Worm (Caenorhabditis elegans) whole organism, young adult: ENCODE measurements around the gene T24C12.4.

Source experiments
- B0019.2 ChIP-seq: fragments of 200-800 bp; sonication (Bioruptor generic); conservative IDR thresholded peaks from 2 replicates; pipeline ENCODE4 v1.3.6; 2022; ENCODE audit warnings: missing genetic modification reagents, missing genetic modification characterization, missing compliant biosample characterization
- C06A6.2 ChIP-seq: fragments of 200-800 bp; sonication (Bioruptor generic); conservative IDR thresholded peaks from 2 replicates; pipeline ENCODE4 v1.3.6; 2022; ENCODE audit warnings: missing genetic modification characterization, missing compliant biosample characterization
- F10E7.11 ChIP-seq: sonication (generic microtip); optimal IDR thresholded peaks from 2 replicates; lab custom pipeline; 2017; ENCODE audit warnings: mild to moderate bottlenecking, missing genetic modification characterization, moderate library complexity, missing compliant biosample characterization
- F22D6.2 ChIP-seq: sonication (generic microtip); optimal IDR thresholded peaks from 2 replicates; lab custom pipeline; 2016; ENCODE audit warnings: mild to moderate bottlenecking, missing genetic modification characterization, missing compliant biosample characterization
- F23B12.7 ChIP-seq: sonication (generic microtip); optimal IDR thresholded peaks from 2 replicates; lab custom pipeline; 2017; ENCODE audit warnings: missing genetic modification characterization, mild to moderate bottlenecking, missing compliant biosample characterization, antibody characterized with exemption, moderate library complexity; ENCODE audit not compliant: insufficient read depth
- F33H1.4 ChIP-seq: fragments of 200-800 bp; sonication (Bioruptor generic); IDR thresholded peaks from 2 replicates; pipeline ENCODE4 v1.3.6; 2022; ENCODE audit warnings: missing genetic modification reagents, missing genetic modification characterization, missing compliant biosample characterization
- F37B4.10 ChIP-seq: fragments of 200-800 bp; sonication (Bioruptor generic); IDR thresholded peaks from 2 replicates; pipeline ENCODE4 v1.3.6; 2022; ENCODE audit warnings: missing genetic modification characterization, missing compliant biosample characterization
- F39B2.1 ChIP-seq: fragments of 200-800 bp; sonication (Bioruptor generic); IDR thresholded peaks from 2 replicates; pipeline ENCODE4 v1.3.6; 2022; ENCODE audit warnings: missing genetic modification reagents, missing genetic modification characterization, missing compliant biosample characterization
- F49E8.2 ChIP-seq: sonication (generic microtip); optimal IDR thresholded peaks from 3 replicates; lab custom pipeline; 2017; ENCODE audit warnings: missing genetic modification characterization, mild to moderate bottlenecking, missing compliant biosample characterization, antibody characterized with exemption, moderate library complexity; ENCODE audit not compliant: insufficient read depth
- F55B11.4 ChIP-seq: sonication (generic microtip); optimal IDR thresholded peaks from 2 replicates; lab custom pipeline; 2016; ENCODE audit warnings: missing compliant biosample characterization, missing genetic modification characterization, borderline replicate concordance; ENCODE audit not compliant: insufficient read depth
- K12H6.12 ChIP-seq: fragments of 200-800 bp; sonication (Bioruptor generic); optimal IDR thresholded peaks from 2 replicates; lab custom pipeline; 2018; ENCODE audit warnings: mild to moderate bottlenecking, missing genetic modification characterization, missing compliant biosample characterization
- Y56A3A.18 ChIP-seq: fragments of 200-800 bp; sonication (Bioruptor generic); IDR thresholded peaks from 2 replicates; pipeline ENCODE4 v1.3.6; 2022; ENCODE audit warnings: missing genetic modification reagents, missing genetic modification characterization, missing compliant biosample characterization
- ZK185.1 ChIP-seq: sonication (generic microtip); optimal IDR thresholded peaks from 2 replicates; lab custom pipeline; 2016; ENCODE audit warnings: mild to moderate bottlenecking, missing genetic modification characterization, missing compliant biosample characterization; ENCODE audit not compliant: poor library complexity, severe bottlenecking
- akir-1 ChIP-seq: fragments of 200-800 bp; sonication (Bioruptor generic); optimal IDR thresholded peaks from 2 replicates; lab custom pipeline; 2018; ENCODE audit warnings: mild to moderate bottlenecking, missing genetic modification characterization, moderate library complexity, missing compliant biosample characterization
- atf-7 ChIP-seq: sonication (generic microtip); optimal IDR thresholded peaks from 2 replicates; lab custom pipeline; 2017; ENCODE audit warnings: mild to moderate bottlenecking, missing genetic modification characterization, missing compliant biosample characterization
- attf-6 ChIP-seq: fragments of 200-800 bp; sonication (Bioruptor generic); IDR thresholded peaks from 2 replicates; pipeline ENCODE4 v1.3.6; 2022; ENCODE audit warnings: missing genetic modification reagents, missing genetic modification characterization, missing compliant biosample characterization
- cebp-2 ChIP-seq: fragments of 200-800 bp; sonication (Bioruptor generic); IDR thresholded peaks from 2 replicates; pipeline ENCODE4 v1.3.6; 2022; ENCODE audit warnings: missing genetic modification characterization, missing compliant biosample characterization
- ceh-100 ChIP-seq: fragments of 200-800 bp; sonication (Bioruptor generic); IDR thresholded peaks from 2 replicates; pipeline ENCODE4 v1.3.6; 2022; ENCODE audit warnings: missing genetic modification reagents, missing genetic modification characterization, missing compliant biosample characterization
- ceh-40 ChIP-seq: fragments of 200-800 bp; sonication (Bioruptor generic); IDR thresholded peaks from 2 replicates; pipeline ENCODE4 v1.3.6; 2022; ENCODE audit warnings: missing genetic modification characterization, missing compliant biosample characterization
- dpff-1 ChIP-seq: sonication (generic microtip); optimal IDR thresholded peaks from 2 replicates; lab custom pipeline; 2017; ENCODE audit warnings: mild to moderate bottlenecking, missing genetic modification characterization, missing compliant biosample characterization
- dpl-1 ChIP-seq: fragments of 150-350 bp; optimal IDR thresholded peaks from 2 replicates; lab custom pipeline; 2014; ENCODE audit warnings: missing biosample characterization, missing genetic modification reagents, missing genetic modification characterization
- efl-1 ChIP-seq: fragments of 150-350 bp; optimal IDR thresholded peaks from 2 replicates; lab custom pipeline; 2014; ENCODE audit warnings: missing biosample characterization, missing genetic modification reagents, missing genetic modification characterization
- egrh-3 ChIP-seq: fragments of 200-800 bp; sonication (Bioruptor generic); IDR thresholded peaks from 2 replicates; pipeline ENCODE4 v1.3.6; 2022; ENCODE audit warnings: missing genetic modification reagents, missing genetic modification characterization, missing compliant biosample characterization
- him-1 ChIP-seq: sonication (generic microtip); optimal IDR thresholded peaks from 2 replicates; lab custom pipeline; 2016; ENCODE audit warnings: missing genotype, missing genetic modification reagents, missing genetic modification characterization, missing compliant biosample characterization
- hmg-20 ChIP-seq: fragments of 200-800 bp; sonication (Bioruptor generic); IDR thresholded peaks from 2 replicates; pipeline ENCODE4 v1.3.6; 2022; ENCODE audit warnings: missing genetic modification reagents, missing genetic modification characterization, missing compliant biosample characterization
- hrde-1 ChIP-seq: sonication (generic microtip); optimal IDR thresholded peaks from 2 replicates; lab custom pipeline; 2016; ENCODE audit warnings: missing genetic modification characterization, mild to moderate bottlenecking, missing compliant biosample characterization, moderate library complexity, missing genotype, missing genetic modification reagents, borderline replicate concordance
- let-607 ChIP-seq, 2 experiments: fragments of 200-800 bp in 1 of 2; sonication (Bioruptor generic) in 1 of 2; sonication (generic microtip) in 1 of 2; optimal IDR thresholded peaks; 2 replicates each; lab custom pipeline; 2016 to 2018; ENCODE audit warnings: mild to moderate bottlenecking in 2 of 2, missing compliant biosample characterization in 2 of 2, missing genetic modification characterization in 2 of 2, moderate library complexity in 2 of 2, missing genotype in 1 of 2
- lin-35 ChIP-seq, 3 experiments: fragments of 150-350 bp in 2 of 3; sonication (generic microtip) in 1 of 3; optimal IDR thresholded peaks; 2 replicates each; lab custom pipeline; 2014 to 2018; ENCODE audit warnings: missing biosample characterization in 3 of 3, missing genetic modification characterization in 3 of 3, missing genetic modification reagents in 3 of 3
- lir-1 ChIP-seq: fragments of 200-800 bp; sonication (Bioruptor generic); conservative IDR thresholded peaks from 2 replicates; pipeline ENCODE4 v1.3.6; 2022; ENCODE audit warnings: missing genetic modification reagents, missing genetic modification characterization, missing compliant biosample characterization
- lsl-1 ChIP-seq: fragments of 200-800 bp; sonication (Bioruptor generic); optimal IDR thresholded peaks from 2 replicates; lab custom pipeline; 2018; ENCODE audit warnings: mild to moderate bottlenecking, missing genetic modification characterization, moderate library complexity, missing compliant biosample characterization
- madf-3 ChIP-seq: fragments of 200-800 bp; sonication (Bioruptor generic); IDR thresholded peaks from 2 replicates; pipeline ENCODE4 v1.3.6; 2022; ENCODE audit warnings: missing genetic modification reagents, missing genetic modification characterization, missing compliant biosample characterization
- madf-8 ChIP-seq: fragments of 200-800 bp; sonication (Bioruptor generic); conservative IDR thresholded peaks from 2 replicates; pipeline ENCODE4 v1.3.6; 2022; ENCODE audit warnings: missing genetic modification reagents, missing genetic modification characterization, missing compliant biosample characterization
- nfya-1 ChIP-seq: sonication (generic microtip); optimal IDR thresholded peaks from 2 replicates; lab custom pipeline; 2017; ENCODE audit warnings: antibody characterized with exemption, missing compliant biosample characterization, missing genetic modification characterization, borderline replicate concordance; ENCODE audit not compliant: insufficient read depth
- nfya-2 ChIP-seq: fragments of 200-800 bp; sonication (Bioruptor generic); IDR thresholded peaks from 2 replicates; pipeline ENCODE4 v1.3.6; 2022; ENCODE audit warnings: missing genetic modification reagents, missing genetic modification characterization, missing compliant biosample characterization
- nhr-120 ChIP-seq: fragments of 200-800 bp; sonication (Bioruptor generic); IDR thresholded peaks from 2 replicates; pipeline ENCODE4 v1.3.6; 2022; ENCODE audit warnings: missing genetic modification characterization, missing compliant biosample characterization
- pbrm-1 ChIP-seq: fragments of 200-800 bp; sonication (Bioruptor generic); IDR thresholded peaks from 2 replicates; pipeline ENCODE4 v1.3.6; 2022; ENCODE audit warnings: missing genetic modification reagents, missing genetic modification characterization, missing compliant biosample characterization
- rpc-1 ChIP-seq, 2 experiments: fragments of 150-350 bp in 1 of 2; sonication (generic microtip) in 1 of 2; optimal IDR thresholded peaks; 2 replicates each; lab custom pipeline; 2014 to 2018; ENCODE audit warnings: missing biosample characterization in 1 of 2, missing genetic modification characterization in 1 of 2, missing genetic modification reagents in 1 of 2, missing genotype in 1 of 2
- snpc-1.3 ChIP-seq: sonication (generic microtip); optimal IDR thresholded peaks from 2 replicates; lab custom pipeline; 2017; ENCODE audit warnings: missing genetic modification characterization, mild to moderate bottlenecking, missing compliant biosample characterization, antibody characterized with exemption, moderate library complexity, missing genotype, missing genetic modification reagents; ENCODE audit not compliant: insufficient read depth
- tbp1 ChIP-seq: fragments of 200-800 bp; sonication (Bioruptor generic); optimal IDR thresholded peaks from 2 replicates; lab custom pipeline; 2018; ENCODE audit warnings: mild to moderate bottlenecking, missing genetic modification characterization, missing compliant biosample characterization
- ztf-28 ChIP-seq: fragments of 200-800 bp; sonication (Bioruptor generic); IDR thresholded peaks from 2 replicates; pipeline ENCODE4 v1.3.6; 2022; ENCODE audit warnings: missing genetic modification reagents, missing genetic modification characterization, missing compliant biosample characterization
- ztf-3 ChIP-seq: fragments of 200-800 bp; sonication (Bioruptor generic); optimal IDR thresholded peaks from 2 replicates; lab custom pipeline; 2018; ENCODE audit warnings: mild to moderate bottlenecking, missing genetic modification characterization, missing compliant biosample characterization
- ztf-6 ChIP-seq: fragments of 200-800 bp; sonication (Bioruptor generic); IDR thresholded peaks from 2 replicates; pipeline ENCODE4 v1.3.6; 2022; ENCODE audit warnings: missing genetic modification reagents, missing genetic modification characterization, missing compliant biosample characterization

The T24C12.4 gene

DNA sequence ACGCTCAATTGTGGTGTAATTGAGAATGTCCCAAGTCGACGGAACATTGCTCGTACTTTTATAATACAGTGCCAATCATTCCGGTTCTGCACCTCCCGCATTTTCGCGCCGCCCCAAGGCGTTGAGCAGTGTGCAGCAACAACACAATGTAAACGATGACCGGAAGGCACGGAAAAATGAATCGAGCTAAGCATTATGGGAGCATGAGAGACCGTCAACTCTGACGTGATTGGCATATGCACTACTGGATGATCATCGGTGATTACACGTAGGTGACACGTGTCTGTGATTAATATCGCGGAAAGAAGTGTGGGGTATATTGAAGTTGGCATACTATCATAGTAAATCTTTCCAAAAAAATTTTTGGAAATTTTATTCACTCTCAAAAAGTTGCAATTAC lies at the start of gene T24C12.4:
T24C12.4 (minus strand) TSS at position 101 of the 400 bp plus-strand sequence.
- TF ChIP-seq nhr-120 (GFP tag; lab: Robert Waterston, UW), result no peak
- no peak for TF ChIP-seq dpl-1 (GFP tag; lab: Kevin White, UChicago)
- TF ChIP-seq Y56A3A.18 (GFP tag; lab: Robert Waterston, UW), result no peak
- no peak for TF ChIP-seq F49E8.2 (tag; lab: Kevin White, UChicago)
- TF ChIP-seq ceh-100 (GFP tag; lab: Robert Waterston, UW), result no peak
- no peak for TF ChIP-seq atf-7
- no peak for TF ChIP-seq F33H1.4 (GFP tag; lab: Robert Waterston, UW)
- TF ChIP-seq pbrm-1 (GFP tag; lab: Robert Waterston, UW), result no peak
- no peak for TF ChIP-seq F10E7.11 (tag; lab: Kevin White, UChicago)
- no peak for TF ChIP-seq efl-1 (GFP tag; lab: Kevin White, UChicago)
- no peak for TF ChIP-seq rpc-1 (optimal IDR thresholded peaks at IDR 0.05; lab: Kevin White, UChicago)
- no peak for TF ChIP-seq rpc-1 (tag; optimal IDR thresholded peaks at IDR 0.05; lab: Kevin White, UChicago)
- TF ChIP-seq madf-3 (GFP tag; lab: Robert Waterston, UW), result no peak
- no peak for TF ChIP-seq F22D6.2 (tag; lab: Kevin White, UChicago)
- no peak for TF ChIP-seq B0019.2
- no peak for TF ChIP-seq akir-1
- no peak for TF ChIP-seq tbp1 (GFP tag; lab: Kevin White, UChicago)
- no peak for TF ChIP-seq ztf-3 (GFP tag; lab: Kevin White, UChicago)
- TF ChIP-seq F39B2.1 (GFP tag; lab: Robert Waterston, UW), result no peak
- no peak for TF ChIP-seq madf-8 (GFP tag; lab: Robert Waterston, UW)

DNA sequence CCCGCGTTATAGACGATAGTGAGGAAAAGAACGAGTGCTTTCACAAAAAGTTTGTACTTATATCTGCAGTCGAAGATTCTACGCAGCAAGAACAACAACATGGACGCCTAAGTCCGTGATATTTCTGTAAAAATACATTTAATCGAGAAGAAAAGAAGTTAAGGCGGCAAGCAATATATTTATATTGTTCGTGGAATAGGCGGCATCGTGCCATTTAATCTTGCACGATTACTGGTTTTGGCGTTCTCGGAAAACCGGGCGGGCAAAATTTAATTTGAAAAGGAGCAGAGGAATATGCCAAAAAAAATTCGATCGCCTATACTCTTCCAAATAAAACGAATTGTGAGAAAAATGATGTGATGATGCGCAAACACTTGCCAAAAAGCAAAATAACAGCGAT lies 42.0 kb upstream of the T24C12.4 start, which contains the start of gene AH9.1:
AH9.1 (minus strand) TSS at position 101 of the 400 bp plus-strand sequence.
- no peak for TF ChIP-seq lin-35 (GFP tag; optimal IDR thresholded peaks at IDR 0.05; lab: Kevin White, UChicago)

DNA sequence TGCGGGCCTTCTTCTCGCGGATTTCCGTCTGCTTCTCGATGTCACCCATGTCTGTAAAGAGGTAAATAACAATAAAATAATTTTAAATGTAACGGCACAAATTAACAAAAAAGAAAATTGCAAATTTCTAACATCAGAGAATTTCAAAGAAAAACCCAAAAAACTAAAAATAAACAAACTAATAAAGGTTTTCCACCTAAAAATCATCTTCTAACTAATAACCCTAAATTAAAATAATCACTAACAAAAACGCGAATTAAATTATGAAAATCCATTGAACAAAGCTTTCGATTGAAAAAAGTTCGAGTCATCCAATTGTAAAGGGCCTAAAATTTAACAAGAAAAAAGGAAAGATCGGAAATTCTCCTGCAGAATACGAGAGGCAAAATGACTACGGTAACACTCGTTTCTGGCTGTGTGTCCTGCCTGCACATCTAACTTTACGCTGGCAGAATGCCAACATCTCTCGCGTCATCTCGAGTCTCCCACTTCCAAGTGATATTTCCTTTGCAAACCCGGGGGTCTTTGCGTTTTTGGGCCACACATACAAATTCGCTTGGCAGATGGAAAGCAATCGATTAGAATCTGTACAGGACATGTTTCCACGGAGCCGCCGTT lies 37.8 kb upstream of the T24C12.4 start, which contains the start of gene rpl-11.2:
rpl-11.2 (minus strand) TSS at position 51 of the 618 bp plus-strand sequence.
- TF ChIP-seq cebp-2 (GFP tag; lab: Robert Waterston, UW) (no peak), let-607 (tag; optimal IDR thresholded peaks at IDR 0.05; lab: Kevin White, UChicago) (peak in 1 of 2 experiments; percentile 73), lsl-1 (GFP tag; lab: Kevin White, UChicago) (peak; percentile 32), akir-1 (no peak), nfya-2 (GFP tag; lab: Robert Waterston, UW) (no peak), snpc-1.3 (no peak), nfya-1 (tag; lab: Kevin White, UChicago) (no peak), attf-6 (GFP tag; lab: Robert Waterston, UW) (no peak), C06A6.2 (GFP tag; lab: Robert Waterston, UW) (peak; percentile 85), ceh-40 (no peak), F55B11.4 (tag; lab: Kevin White, UChicago) (no peak), pbrm-1 (GFP tag; lab: Robert Waterston, UW) (peak; percentile 83), F23B12.7 (tag; lab: Kevin White, UChicago) (peak; percentile 84), tbp1 (GFP tag; lab: Kevin White, UChicago) (no peak), egrh-3 (GFP tag; lab: Robert Waterston, UW) (no peak), ztf-6 (GFP tag; lab: Robert Waterston, UW) (0 out of 2 replicates have a peak, but pooled peaks have one; percentile 52), F37B4.10 (GFP tag; lab: Robert Waterston, UW) (no peak), hmg-20 (GFP tag; lab: Robert Waterston, UW) (peak; percentile 74; the same call in 1 of the 2 replicates), dpff-1 (tag; lab: Kevin White, UChicago) (no peak), him-1 (tag; lab: Kevin White, UChicago) (no peak), hrde-1 (tag; lab: Kevin White, UChicago) (no peak), F10E7.11 (tag; lab: Kevin White, UChicago) (peak; percentile 21), ZK185.1 (peak; percentile 89), ztf-28 (GFP tag; lab: Robert Waterston, UW) (no peak), K12H6.12 (tag; lab: Kevin White, UChicago) (peak; percentile 92), ztf-3 (GFP tag; lab: Kevin White, UChicago) (peak; percentile 16), lir-1 (GFP tag; lab: Robert Waterston, UW) (peak; percentile 66; the same call in 1 of the 2 replicates), atf-7 (peak; percentile 85)
